Fruit fly (Drosophila melanogaster): ENCODE results near the gene CG34316.

Gene CG34316

DNA sequence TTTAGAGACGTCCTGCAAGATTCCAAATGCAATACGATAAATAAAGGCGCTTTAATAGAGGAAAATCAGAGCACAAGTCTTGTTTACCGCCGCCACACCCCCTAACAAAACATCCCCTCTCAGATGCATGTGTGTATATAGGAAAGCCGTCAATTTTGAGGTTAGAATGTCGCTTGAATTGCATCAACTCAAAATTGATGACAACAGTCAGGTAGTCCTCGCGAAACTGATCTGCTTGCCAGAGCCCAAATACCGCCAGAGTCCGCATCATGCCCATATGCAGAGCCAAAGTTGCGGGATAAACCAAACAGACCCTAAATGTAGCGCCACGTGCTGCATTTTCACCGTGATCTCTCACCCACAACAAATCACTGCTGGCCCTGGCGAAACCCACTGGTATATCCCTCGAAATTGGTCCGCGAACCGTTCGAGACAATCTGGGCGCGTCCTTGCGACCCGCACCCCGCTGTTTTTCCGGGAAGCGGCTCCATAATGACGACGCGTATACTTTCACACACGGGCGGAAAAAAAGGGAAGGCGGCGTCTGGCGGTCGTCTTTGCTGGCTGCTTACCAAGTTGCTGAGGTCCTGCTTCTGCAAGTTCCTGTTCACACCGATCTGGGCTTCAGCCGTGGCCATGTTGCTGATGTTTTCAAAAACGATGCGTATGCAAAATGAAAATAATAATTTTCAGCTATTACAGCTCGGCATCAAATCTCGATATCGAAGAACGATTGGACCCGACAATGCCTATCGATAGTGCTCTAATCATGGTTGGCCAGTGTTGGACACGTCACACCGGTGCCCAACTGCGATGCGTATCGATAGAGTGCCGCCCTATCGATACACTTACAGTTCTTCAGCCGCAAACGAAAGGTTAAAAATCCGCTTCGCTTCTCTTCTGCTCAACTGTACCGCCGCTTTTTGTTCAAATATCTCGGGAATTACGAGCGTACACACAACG is 32.6 kb downstream of the CG34316 start, which contains the start of the genes eIF2gamma and Set (continued):
- no peak for TF ChIP-seq sr (GFP tag; IDR thresholded peaks at IDR 0.05)
- no peak for TF ChIP-seq Trl (optimal IDR thresholded peaks at IDR 0.05)
- peak; percentile 40 for TF ChIP-seq Trl (GFP tag; optimal IDR thresholded peaks at IDR 0.05)
- peak; percentile 18 for TF ChIP-seq nom (GFP tag; optimal IDR thresholded peaks at IDR 0.05)
- no peak for TF ChIP-seq az2 (GFP tag; optimal IDR thresholded peaks at IDR 0.05)
- peak; percentile 29 for TF ChIP-seq CG10543 (GFP tag; optimal IDR thresholded peaks at IDR 0.05)
- no peak for TF ChIP-seq CG14965 (GFP tag; optimal IDR thresholded peaks at IDR 0.05; ENCODE audit: borderline replicate concordance)
- TF ChIP-seq CG2116 (GFP tag; optimal IDR thresholded peaks at IDR 0.05) = peak; percentile 96
- TF ChIP-seq CG10565 (GFP tag; optimal IDR thresholded peaks at IDR 0.05) = no peak
- TF ChIP-seq CG18476 (GFP tag; optimal IDR thresholded peaks at IDR 0.05) = no peak
- no peak for TF ChIP-seq CG33557 (GFP tag; optimal IDR thresholded peaks at IDR 0.05)
- TF ChIP-seq Lpt (GFP tag; optimal IDR thresholded peaks at IDR 0.05) = no peak
- peak; percentile 9 for TF ChIP-seq CG3163 (GFP tag; optimal IDR thresholded peaks at IDR 0.05)
- peak; percentile 98 for TF ChIP-seq nerfin-2 (GFP tag; IDR thresholded peaks at IDR 0.05; ENCODE audit: partially characterized antibody)
- TF ChIP-seq chm (GFP tag; IDR thresholded peaks at IDR 0.05) = peak; percentile 78
- no peak for TF ChIP-seq CG17568 (GFP tag; optimal IDR thresholded peaks at IDR 0.05)
- TF ChIP-seq slp2 (GFP tag; optimal IDR thresholded peaks at IDR 0.05) = no peak
- TF ChIP-seq Sin3A (optimal IDR thresholded peaks at IDR 0.05) = peak; percentile 67
- peak; percentile 98 for TF ChIP-seq zen2 (GFP tag; IDR thresholded peaks at IDR 0.05; ENCODE audit: partially characterized antibody)
- peak; percentile 38; the same call in 1 of the 2 replicates for TF ChIP-seq CG8765 (GFP tag; IDR thresholded peaks at IDR 0.05)
- peak; percentile 95 for TF ChIP-seq bigmax (GFP tag; optimal IDR thresholded peaks at IDR 0.05)
- TF ChIP-seq Chrac-16 (GFP tag; optimal IDR thresholded peaks at IDR 0.05) = no peak
- 0 out of 3 replicates have a peak, but pooled peaks have one; percentile 33 for TF ChIP-seq Mrtf (GFP tag; IDR thresholded peaks at IDR 0.05)
- peak; percentile 45; the same call in 2 of the 3 replicates for TF ChIP-seq row (GFP tag; IDR thresholded peaks at IDR 0.05)
- TF ChIP-seq CG3838 (GFP tag; optimal IDR thresholded peaks at IDR 0.05) = no peak
- peak; percentile 59 for TF ChIP-seq Myb (GFP tag; optimal IDR thresholded peaks at IDR 0.05)
- peak; percentile 10 for TF ChIP-seq CG10979 (tag; optimal IDR thresholded peaks at IDR 0.05)
- no peak for TF ChIP-seq jing (GFP tag; optimal IDR thresholded peaks at IDR 0.05)
- TF ChIP-seq CG10431 (GFP tag; optimal IDR thresholded peaks at IDR 0.05) = peak; percentile 15
- TF ChIP-seq pita (GFP tag; optimal IDR thresholded peaks at IDR 0.05) = no peak
- TF ChIP-seq sens (GFP tag) = peak; percentile 7
- no peak for TF ChIP-seq CG13296 (GFP tag; optimal IDR thresholded peaks at IDR 0.05)
- TF ChIP-seq sob (GFP tag; IDR thresholded peaks at IDR 0.05) = peak; percentile 82
- TF ChIP-seq ham (GFP tag; IDR thresholded peaks at IDR 0.05) = no peak
- no peak for TF ChIP-seq gcm2 (GFP tag; optimal IDR thresholded peaks at IDR 0.05)
- no peak for TF ChIP-seq CG6813 (GFP tag; optimal IDR thresholded peaks at IDR 0.05)
- TF ChIP-seq ac (GFP tag; optimal IDR thresholded peaks at IDR 0.05) = no peak
- peak; percentile 3 for TF ChIP-seq CG33213 (GFP tag; optimal IDR thresholded peaks at IDR 0.05)
- peak; percentile 61 for TF ChIP-seq CG2120 (GFP tag; optimal IDR thresholded peaks at IDR 0.05)
- TF ChIP-seq CkIIα-i1 (GFP tag; IDR thresholded peaks at IDR 0.05) = no peak
- no peak for TF ChIP-seq fd102C (GFP tag; optimal IDR thresholded peaks at IDR 0.05)
- TF ChIP-seq ase (GFP tag; IDR thresholded peaks at IDR 0.05) = peak; percentile 18; the same call in 1 of the 3 replicates
- TF ChIP-seq Optix (GFP tag; IDR thresholded peaks at IDR 0.05) = no peak
- no peak for TF ChIP-seq CG8281 (tag; optimal IDR thresholded peaks at IDR 0.05)
- TF ChIP-seq CG12659 (GFP tag; optimal IDR thresholded peaks at IDR 0.05) = peak; percentile 68
- peak; percentile 69 for TF ChIP-seq Dp (GFP tag; optimal IDR thresholded peaks at IDR 0.05)
- no peak for TF ChIP-seq CG8290 (GFP tag; optimal IDR thresholded peaks at IDR 0.05)
- no peak for TF ChIP-seq CG8290 (tag; optimal IDR thresholded peaks at IDR 0.05)
- TF ChIP-seq CG2889 (GFP tag; IDR thresholded peaks at IDR 0.05) = no peak
- TF ChIP-seq seq (GFP tag; IDR thresholded peaks at IDR 0.05) = 0 out of 2 replicates have a peak, but pooled peaks have one; percentile 11

Data from whole organism, embryonic.